Worm (Caenorhabditis elegans) whole organism, L3 larva: ENCODE data around the gene fox-1.

Experiments used
- R02D3.7 ChIP-seq: fragments of 150-350 bp; optimal IDR thresholded peaks from 2 replicates; lab custom pipeline; 2014; ENCODE audit warnings: missing biosample characterization, missing genetic modification characterization
- aly-2 ChIP-seq: fragments of 150-350 bp; optimal IDR thresholded peaks from 2 replicates; lab custom pipeline; 2014; ENCODE audit warnings: missing biosample characterization, missing genetic modification characterization
- ama-1 ChIP-seq: fragments of 150-350 bp; optimal IDR thresholded peaks from 2 replicates; lab custom pipeline; 2018
- ceh-16 ChIP-seq: sonication (generic microtip); optimal IDR thresholded peaks from 2 replicates; lab custom pipeline; 2017; ENCODE audit warnings: missing biosample characterization, missing genetic modification characterization
- ceh-28 ChIP-seq: fragments of 150-350 bp; optimal IDR thresholded peaks from 2 replicates; lab custom pipeline; 2014; ENCODE audit warnings: missing biosample characterization, missing genetic modification reagents, missing genetic modification characterization
- ceh-9 ChIP-seq: sonication (generic microtip); optimal IDR thresholded peaks from 2 replicates; lab custom pipeline; 2018; ENCODE audit warnings: missing biosample characterization, missing genetic modification characterization
- daf-12 ChIP-seq: fragments of 150-350 bp; optimal IDR thresholded peaks from 2 replicates; lab custom pipeline; 2014; ENCODE audit warnings: missing biosample characterization, missing genetic modification reagents, missing genetic modification characterization
- egl-27 ChIP-seq: sonication (generic microtip); optimal IDR thresholded peaks from 4 replicates; lab custom pipeline; 2017; ENCODE audit warnings: missing biosample characterization, missing genetic modification reagents, missing genetic modification characterization
- egl-5 ChIP-seq: fragments of 150-350 bp; optimal IDR thresholded peaks from 2 replicates; lab custom pipeline; 2017; ENCODE audit warnings: missing biosample characterization, missing genetic modification reagents, missing genetic modification characterization, inconsistent platforms
- elt-1 ChIP-seq: fragments of 150-350 bp; optimal IDR thresholded peaks from 2 replicates; lab custom pipeline; 2014; ENCODE audit warnings: missing biosample characterization, missing genetic modification characterization
- elt-2 ChIP-seq: sonication (generic microtip); optimal IDR thresholded peaks from 2 replicates; lab custom pipeline; 2016; ENCODE audit warnings: missing genetic modification reagents, mild to moderate bottlenecking, missing genetic modification characterization, missing compliant biosample characterization
- elt-3 ChIP-seq, 3 experiments: fragments of 150-350 bp in 1 of 3; sonication (generic microtip) in 2 of 3; optimal IDR thresholded peaks; 2 replicates in 2 of 3; 4 replicates in 1 of 3; lab custom pipeline; 2014 to 2017; ENCODE audit warnings: missing biosample characterization in 3 of 3, missing genetic modification characterization in 3 of 3
- eor-1 ChIP-seq, 2 experiments: fragments of 150-350 bp; optimal IDR thresholded peaks; 2 replicates each; lab custom pipeline; 2014 to 2018; ENCODE audit warnings: missing biosample characterization in 2 of 2, missing genetic modification characterization in 2 of 2
- fos-1 ChIP-seq: fragments of 150-350 bp; optimal IDR thresholded peaks from 2 replicates; lab custom pipeline; 2014; ENCODE audit warnings: missing biosample characterization, missing genetic modification characterization
- hmg-11 ChIP-seq: sonication (generic microtip); optimal IDR thresholded peaks from 2 replicates; lab custom pipeline; 2016; ENCODE audit warnings: missing genetic modification characterization, missing compliant biosample characterization
- jun-1 ChIP-seq: fragments of 150-350 bp; optimal IDR thresholded peaks from 2 replicates; lab custom pipeline; 2014; ENCODE audit warnings: missing biosample characterization, missing genetic modification reagents, missing genetic modification characterization
- lin-15B ChIP-seq: fragments of 150-350 bp; optimal IDR thresholded peaks from 2 replicates; lab custom pipeline; 2014; ENCODE audit warnings: missing biosample characterization, missing genetic modification characterization
- lin-39 ChIP-seq: fragments of 150-350 bp; optimal IDR thresholded peaks from 2 replicates; lab custom pipeline; 2018; ENCODE audit warnings: missing biosample characterization, missing genetic modification reagents, missing genetic modification characterization
- lsy-12 ChIP-seq: sonication (generic microtip); optimal IDR thresholded peaks from 2 replicates; lab custom pipeline; 2016; ENCODE audit warnings: mild to moderate bottlenecking, missing genetic modification characterization, missing compliant biosample characterization
- mdl-1 ChIP-seq: fragments of 150-350 bp; optimal IDR thresholded peaks from 2 replicates; lab custom pipeline; 2014; ENCODE audit warnings: missing biosample characterization, missing genetic modification characterization
- mml-1 ChIP-seq: fragments of 150-350 bp; sonication (generic microtip); optimal IDR thresholded peaks from 3 replicates; lab custom pipeline; 2014; ENCODE audit warnings: missing biosample characterization, missing genetic modification characterization
- nhr-11 ChIP-seq: fragments of 150-350 bp; optimal IDR thresholded peaks from 2 replicates; lab custom pipeline; 2014; ENCODE audit warnings: missing biosample characterization, missing genetic modification characterization
- nhr-23 ChIP-seq: fragments of 150-350 bp; optimal IDR thresholded peaks from 2 replicates; lab custom pipeline; 2014; ENCODE audit warnings: missing biosample characterization, missing genetic modification reagents, missing genetic modification characterization
- nhr-237 ChIP-seq: fragments of 150-350 bp; optimal IDR thresholded peaks from 2 replicates; lab custom pipeline; 2014; ENCODE audit warnings: missing biosample characterization, missing genetic modification characterization
- nhr-25 ChIP-seq: sonication (generic microtip); optimal IDR thresholded peaks from 2 replicates; lab custom pipeline; 2017; ENCODE audit warnings: missing biosample characterization, missing genetic modification characterization
- nhr-28 ChIP-seq: fragments of 150-350 bp; optimal IDR thresholded peaks from 2 replicates; lab custom pipeline; 2014; ENCODE audit warnings: missing biosample characterization, missing genetic modification characterization
- nhr-43 ChIP-seq: sonication (generic microtip); optimal IDR thresholded peaks from 2 replicates; lab custom pipeline; 2016; ENCODE audit warnings: mild to moderate bottlenecking, missing genetic modification characterization, missing compliant biosample characterization; ENCODE audit not compliant: poor library complexity, severe bottlenecking
- nhr-76 ChIP-seq: fragments of 150-350 bp; sonication (generic microtip); optimal IDR thresholded peaks from 5 replicates; lab custom pipeline; 2014; ENCODE audit warnings: missing biosample characterization, missing genetic modification characterization
- nhr-77 ChIP-seq: fragments of 150-350 bp; optimal IDR thresholded peaks from 2 replicates; lab custom pipeline; 2014; ENCODE audit warnings: missing biosample characterization, missing genetic modification characterization
- pha-4 ChIP-seq: fragments of 150-350 bp; optimal IDR thresholded peaks from 2 replicates; lab custom pipeline; 2014; ENCODE audit warnings: missing biosample characterization, missing genetic modification reagents, missing genetic modification characterization
- pqm-1 ChIP-seq: fragments of 150-350 bp; optimal IDR thresholded peaks from 2 replicates; lab custom pipeline; 2017; ENCODE audit warnings: missing biosample characterization, missing genetic modification characterization, inconsistent platforms
- sea-2 ChIP-seq: fragments of 150-350 bp; sonication (generic microtip); optimal IDR thresholded peaks from 4 replicates; lab custom pipeline; 2014; ENCODE audit warnings: missing biosample characterization, missing genetic modification reagents, missing genetic modification characterization
- skn-1 ChIP-seq: fragments of 150-350 bp; optimal IDR thresholded peaks from 2 replicates; lab custom pipeline; 2014; ENCODE audit warnings: missing biosample characterization, missing genetic modification characterization
- snpc-4 ChIP-seq: fragments of 150-350 bp; optimal IDR thresholded peaks from 2 replicates; lab custom pipeline; 2014; ENCODE audit warnings: missing biosample characterization, missing genetic modification characterization
- tbx-2 ChIP-seq: sonication (generic microtip); optimal IDR thresholded peaks from 2 replicates; lab custom pipeline; 2016; ENCODE audit warnings: mild to moderate bottlenecking, missing genetic modification characterization, missing compliant biosample characterization
- unc-39 ChIP-seq: sonication (generic microtip); optimal IDR thresholded peaks from 4 replicates; lab custom pipeline; 2017; ENCODE audit warnings: missing biosample characterization, missing genetic modification characterization
- unc-62 ChIP-seq: fragments of 150-350 bp; sonication (generic microtip); optimal IDR thresholded peaks from 4 replicates; lab custom pipeline; 2014; ENCODE audit warnings: missing biosample characterization, missing genetic modification reagents, missing genetic modification characterization
- zag-1 ChIP-seq: fragments of 150-350 bp; optimal IDR thresholded peaks from 2 replicates; lab custom pipeline; 2014; ENCODE audit warnings: missing biosample characterization, missing genetic modification characterization

The fox-1 gene

DNA sequence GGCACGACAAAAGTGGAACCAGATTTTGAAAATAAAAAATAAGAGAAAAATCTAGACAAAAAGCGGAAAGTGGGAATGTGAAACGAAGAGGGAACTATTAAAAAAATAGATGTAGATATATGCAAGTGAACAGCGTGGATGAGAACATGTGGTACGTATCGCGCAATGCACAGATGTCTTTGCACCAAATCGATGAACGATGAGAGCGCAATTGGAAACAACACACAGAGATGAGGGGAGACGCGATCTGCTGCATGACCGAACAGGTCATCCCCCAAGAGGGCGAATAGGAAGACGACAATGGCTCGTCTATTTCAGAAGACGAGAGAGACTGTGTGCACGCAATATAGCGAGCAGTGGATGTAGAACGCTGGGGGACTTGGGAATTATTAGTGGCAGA lies 7.0 kb downstream of the fox-1 start:
- TF ChIP-seq lsy-12 (tag; lab: Kevin White, UChicago) = no peak
- no peak for TF ChIP-seq nhr-25 (tag; lab: Kevin White, UChicago)
- no peak for TF ChIP-seq nhr-237
- no peak for TF ChIP-seq nhr-23 (tag; lab: Kevin White, UChicago)
- no peak for TF ChIP-seq unc-62 (GFP tag; lab: Kevin White, UChicago)
- no peak for TF ChIP-seq nhr-43 (tag; lab: Kevin White, UChicago)
- no peak for TF ChIP-seq pha-4 (tag; lab: Kevin White, UChicago)
- TF ChIP-seq skn-1 (tag; lab: Kevin White, UChicago) = no peak
- TF ChIP-seq elt-3 (tag; optimal IDR thresholded peaks at IDR 0.05; lab: Kevin White, UChicago) = no peak
- no peak for TF ChIP-seq ceh-28 (tag; lab: Kevin White, UChicago)
- no peak for TF ChIP-seq nhr-11

DNA sequence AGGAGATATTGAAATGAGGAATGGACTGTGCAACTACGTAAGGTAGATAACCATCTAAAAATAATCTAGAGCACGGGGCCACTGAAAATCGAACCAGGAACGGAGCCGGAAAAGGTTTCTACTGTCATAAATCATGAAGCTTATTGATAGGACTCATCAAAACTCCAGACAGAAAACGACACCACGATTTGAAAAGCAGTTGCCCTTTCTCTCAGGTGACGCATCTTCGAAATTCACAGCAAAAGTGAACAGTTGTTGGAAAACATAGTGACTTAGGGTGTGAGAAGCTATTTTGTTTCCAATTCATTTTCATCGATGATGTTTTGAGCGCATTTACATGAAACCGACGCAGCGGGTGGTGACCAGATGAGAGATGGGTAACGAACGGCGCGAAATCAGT lies 7.4 kb downstream of the fox-1 start:
- TF ChIP-seq nhr-28 (tag; lab: Kevin White, UChicago) = no peak
- no peak for TF ChIP-seq mml-1 (tag; lab: Kevin White, UChicago)
- TF ChIP-seq fos-1 = no peak
- TF ChIP-seq snpc-4 (tag; lab: Kevin White, UChicago) = no peak
- no peak for TF ChIP-seq elt-3 (tag; optimal IDR thresholded peaks at IDR 0.05; lab: Kevin White, UChicago)
- no peak for TF ChIP-seq egl-27 (tag; lab: Kevin White, UChicago)
- no peak for TF ChIP-seq lin-39 (tag; lab: Kevin White, UChicago)
- TF ChIP-seq tbx-2 (tag; lab: Kevin White, UChicago) = no peak
- TF ChIP-seq nhr-77 (tag; lab: Kevin White, UChicago) = no peak
- TF ChIP-seq nhr-76 (tag; lab: Kevin White, UChicago) = no peak
- TF ChIP-seq nhr-11 = no peak
- no peak for TF ChIP-seq eor-1 (tag; optimal IDR thresholded peaks at IDR 0.05; lab: Kevin White, UChicago)
- TF ChIP-seq ama-1 (lab: Kevin White, UChicago) = no peak
- TF ChIP-seq pha-4 (tag; lab: Kevin White, UChicago) = no peak
- no peak for TF ChIP-seq daf-12 (tag; lab: Kevin White, UChicago)
- no peak for TF ChIP-seq elt-2 (tag; lab: Kevin White, UChicago)

DNA sequence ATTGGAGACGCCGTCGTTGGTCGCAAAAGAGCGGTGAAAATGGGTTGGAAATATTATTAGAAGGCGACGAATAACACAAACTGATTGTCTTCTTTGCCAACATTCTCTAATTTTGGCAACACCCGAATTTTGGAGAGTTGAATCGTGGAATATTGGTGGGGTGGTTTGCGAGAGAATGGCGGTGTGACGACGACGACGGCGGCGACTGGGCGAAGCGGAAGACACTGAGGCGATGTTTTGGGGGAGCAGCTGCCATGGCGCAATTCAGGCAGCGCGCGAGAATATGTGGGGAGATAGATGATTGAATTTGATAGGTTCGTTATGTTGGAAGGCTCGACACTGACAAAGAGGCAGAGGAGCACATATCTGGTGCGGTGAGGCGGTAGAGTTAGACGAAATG lies 8.7 kb downstream of the fox-1 start:
- no peak for TF ChIP-seq hmg-11 (tag; lab: Kevin White, UChicago)
- no peak for TF ChIP-seq nhr-11
- TF ChIP-seq sea-2 (GFP tag; lab: Kevin White, UChicago) = no peak
- no peak for TF ChIP-seq nhr-77 (tag; lab: Kevin White, UChicago)
- no peak for TF ChIP-seq ceh-28 (tag; lab: Kevin White, UChicago)
- no peak for TF ChIP-seq unc-39
- no peak for TF ChIP-seq egl-27 (tag; lab: Kevin White, UChicago)
- no peak for TF ChIP-seq lin-15B (tag; lab: Kevin White, UChicago)
- no peak for TF ChIP-seq nhr-25 (tag; lab: Kevin White, UChicago)
- TF ChIP-seq fos-1 = no peak
- no peak for TF ChIP-seq skn-1 (tag; lab: Kevin White, UChicago)
- TF ChIP-seq R02D3.7 = no peak
- TF ChIP-seq jun-1 (tag; lab: Kevin White, UChicago) = no peak
- TF ChIP-seq, all 47 proteins: peak for 0

DNA sequence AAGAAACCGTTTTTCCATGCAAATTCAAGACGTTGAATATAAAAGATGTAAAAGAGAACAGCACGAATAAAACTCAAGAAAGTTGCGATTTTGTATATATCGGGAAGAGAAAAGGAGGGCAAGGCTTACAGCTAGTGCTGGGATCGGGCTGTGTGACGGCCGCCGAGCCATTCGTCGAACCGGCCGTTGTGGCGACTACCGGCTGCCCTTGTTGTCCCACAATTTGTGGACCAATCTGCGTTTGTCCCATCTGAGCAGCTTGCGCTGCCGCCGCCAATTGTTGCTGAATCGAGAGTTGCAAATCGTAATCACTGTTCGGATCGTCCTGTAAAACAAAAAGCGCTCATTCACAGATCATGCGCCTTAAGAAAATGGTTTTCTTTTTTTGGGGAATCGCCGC lies 12.5 kb downstream of the fox-1 start:
- TF ChIP-seq snpc-4 (tag; lab: Kevin White, UChicago) (no peak), aly-2 (no peak), jun-1 (tag; lab: Kevin White, UChicago) (no peak), nhr-28 (tag; lab: Kevin White, UChicago) (no peak), nhr-43 (tag; lab: Kevin White, UChicago) (no peak), egl-5 (tag; lab: Kevin White, UChicago) (no peak), mdl-1 (no peak), elt-1 (tag; lab: Kevin White, UChicago) (no peak), nhr-76 (tag; lab: Kevin White, UChicago) (no peak)
- TF ChIP-seq, all 47 proteins: peak for 0

DNA sequence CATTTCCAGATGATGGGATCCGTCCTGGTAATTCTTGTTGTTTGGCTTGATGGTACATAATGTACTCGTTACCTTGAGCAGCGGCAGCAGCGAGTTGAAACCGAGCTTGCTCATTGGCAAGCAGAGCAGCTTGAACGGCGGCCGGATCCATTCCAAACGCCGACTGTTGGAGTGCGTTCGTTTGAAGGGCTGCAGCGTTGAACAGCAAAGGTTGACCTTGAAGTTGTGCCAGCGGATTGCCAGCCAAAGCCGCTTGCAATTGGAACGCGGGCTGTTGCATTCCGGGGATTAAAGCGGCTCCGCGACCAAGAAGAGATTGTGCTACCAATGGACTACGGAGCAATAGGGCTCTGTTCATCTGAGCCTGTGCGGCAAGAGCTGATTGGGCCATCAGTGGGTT lies 13.5 kb downstream of the fox-1 start:
- no peak for TF ChIP-seq unc-62 (GFP tag; lab: Kevin White, UChicago)
- TF ChIP-seq jun-1 (tag; lab: Kevin White, UChicago) = no peak
- no peak for TF ChIP-seq nhr-28 (tag; lab: Kevin White, UChicago)
- no peak for TF ChIP-seq lin-15B (tag; lab: Kevin White, UChicago)
- TF ChIP-seq egl-27 (tag; lab: Kevin White, UChicago) = no peak
- TF ChIP-seq zag-1 (tag; lab: Kevin White, UChicago) = no peak
- no peak for TF ChIP-seq egl-5 (tag; lab: Kevin White, UChicago)
- TF ChIP-seq ama-1 (lab: Kevin White, UChicago) = no peak
- no peak for TF ChIP-seq nhr-237
- TF ChIP-seq ceh-9 = no peak
- no peak for TF ChIP-seq pqm-1 (tag; lab: Kevin White, UChicago)
- no peak for TF ChIP-seq ceh-16 (tag; lab: Kevin White, UChicago)
- TF ChIP-seq unc-39 = no peak
- no peak for TF ChIP-seq elt-2 (tag; lab: Kevin White, UChicago)
